Worm (Caenorhabditis elegans): Measurements from ENCODE around the gene lgc-54.
A peak's percentile ranks its signal among the peaks of the same experiment; 100 is the strongest.

lgc-54 gene

ce11 chrV:6854711-6855110, 8.3 kb upstream of the lgc-54 start, which contains the start of gene gpa-10:
Gene gpa-10, minus strand, starts transcription at chrV:6854811.
- no peak for TF ChIP-seq zag-1 (tag; optimal IDR thresholded peaks at IDR 0.05)
- TF ChIP-seq R02D3.7 (tag; optimal IDR thresholded peaks at IDR 0.05) = no peak
- no peak for TF ChIP-seq sem-4 (tag; optimal IDR thresholded peaks at IDR 0.05)
- no peak for TF ChIP-seq fos-1 (tag; optimal IDR thresholded peaks at IDR 0.05)
- no peak for TF ChIP-seq egl-27 (tag; optimal IDR thresholded peaks at IDR 0.05)
- no peak for TF ChIP-seq nhr-77 (tag; optimal IDR thresholded peaks at IDR 0.05)
- TF ChIP-seq snpc-4 (tag; optimal IDR thresholded peaks at IDR 0.05) = no peak
- TF ChIP-seq sma-9 (GFP tag; optimal IDR thresholded peaks at IDR 0.05) = no peak
- no peak for TF ChIP-seq sma-9 (tag; optimal IDR thresholded peaks at IDR 0.05)
- TF ChIP-seq nhr-12 (tag; optimal IDR thresholded peaks at IDR 0.05) = no peak
- no peak for TF ChIP-seq nhr-129 (tag; optimal IDR thresholded peaks at IDR 0.05)
- TF ChIP-seq gmeb-1 (tag; optimal IDR thresholded peaks at IDR 0.05) = no peak
- no peak for TF ChIP-seq crh-2 (tag; optimal IDR thresholded peaks at IDR 0.05)
- no peak for TF ChIP-seq nhr-21 (tag; optimal IDR thresholded peaks at IDR 0.05)
- no peak for TF ChIP-seq C34F6.9 (tag; optimal IDR thresholded peaks at IDR 0.05)
- TF ChIP-seq ceh-16 (tag; optimal IDR thresholded peaks at IDR 0.05) = no peak
- no peak for TF ChIP-seq ztf-1 (GFP tag; conservative IDR thresholded peaks at IDR 0.05)

ce11 chrV:6842437-6842836, 4.0 kb downstream of the lgc-54 start, which contains the start of gene T15B7.1:
Gene T15B7.1, plus strand, starts transcription at chrV:6842737.
- TF ChIP-seq aly-2 (tag; optimal IDR thresholded peaks at IDR 0.05) = no peak
- no peak for TF ChIP-seq ceh-82 (tag; optimal IDR thresholded peaks at IDR 0.05)
- no peak for TF ChIP-seq ztf-11 (tag; optimal IDR thresholded peaks at IDR 0.05)
- TF ChIP-seq lsy-2 (tag; optimal IDR thresholded peaks at IDR 0.05) = no peak
- no peak for TF ChIP-seq elt-1 (tag; optimal IDR thresholded peaks at IDR 0.05)
- no peak for TF ChIP-seq nhr-129 (tag; optimal IDR thresholded peaks at IDR 0.05)

ce11 chrV:6839008-6839407, 7.4 kb downstream of the lgc-54 start, which contains the start of gene hpo-8:
Gene hpo-8, plus strand, starts transcription at chrV:6839289.
- TF ChIP-seq nhr-6 (tag; optimal IDR thresholded peaks at IDR 0.05) (no peak), dmd-4 (tag; optimal IDR thresholded peaks at IDR 0.05) (no peak), blmp-1 (tag; optimal IDR thresholded peaks at IDR 0.05; ENCODE audit: insufficient read depth) (no peak), mab-5 (tag; optimal IDR thresholded peaks at IDR 0.05) (no peak)

ce11 chrV:6838599-6838998, 7.8 kb downstream of the lgc-54 start, which contains the start of gene T15B7.15:
Gene T15B7.15, minus strand, starts transcription at chrV:6838665.
- TF ChIP-seq sma-9 (GFP tag; optimal IDR thresholded peaks at IDR 0.05) (peak; percentile 8), sma-9 (tag; optimal IDR thresholded peaks at IDR 0.05) (no peak), nhr-25 (tag; optimal IDR thresholded peaks at IDR 0.05) (no peak), elt-1 (tag; optimal IDR thresholded peaks at IDR 0.05) (no peak), gmeb-1 (tag; optimal IDR thresholded peaks at IDR 0.05) (peak; percentile 78), skn-1 (tag; optimal IDR thresholded peaks at IDR 0.05) (no peak), C34F6.9 (tag; optimal IDR thresholded peaks at IDR 0.05) (peak; percentile 50), unc-55 (GFP tag; optimal IDR thresholded peaks at IDR 0.05) (peak; percentile 81), mab-5 (tag; optimal IDR thresholded peaks at IDR 0.05) (no peak), blmp-1 (tag; optimal IDR thresholded peaks at IDR 0.05; ENCODE audit: insufficient read depth) (no peak), R02D3.7 (tag; optimal IDR thresholded peaks at IDR 0.05) (peak; percentile 93)

DNA sequence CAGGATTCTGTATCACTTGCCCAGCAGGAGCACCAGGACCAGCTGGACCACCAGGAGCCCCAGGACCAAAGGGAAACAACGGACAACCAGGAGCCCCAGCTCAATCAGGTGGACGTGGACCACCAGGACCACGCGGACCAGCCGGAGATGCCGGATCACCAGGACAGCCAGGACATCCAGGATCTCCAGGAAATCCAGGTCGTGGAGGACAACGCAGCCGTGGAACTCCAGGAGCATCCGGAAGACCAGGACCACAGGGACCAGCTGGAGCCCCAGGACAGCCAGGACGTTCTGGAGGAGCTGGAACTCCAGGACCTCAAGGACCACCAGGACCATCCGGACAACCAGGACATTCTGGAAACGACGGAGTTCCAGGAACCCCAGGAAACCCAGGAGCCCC, 10.4 kb downstream of the lgc-54 start:
- TF ChIP-seq C34F6.9 (tag; optimal IDR thresholded peaks at IDR 0.05) = no peak
- TF ChIP-seq lin-39 (tag; optimal IDR thresholded peaks at IDR 0.05) = no peak
- no peak for TF ChIP-seq mab-5 (tag; optimal IDR thresholded peaks at IDR 0.05)
- TF ChIP-seq nhr-6 (tag; optimal IDR thresholded peaks at IDR 0.05) = no peak
- no peak for TF ChIP-seq nhr-129 (tag; optimal IDR thresholded peaks at IDR 0.05)
- TF ChIP-seq unc-55 (GFP tag; optimal IDR thresholded peaks at IDR 0.05) = no peak
- TF ChIP-seq elt-3 (tag; optimal IDR thresholded peaks at IDR 0.05) = no peak
- TF ChIP-seq sma-3 (GFP tag; optimal IDR thresholded peaks at IDR 0.05) = no peak
- TF ChIP-seq Y55F3AM.14 (GFP tag; optimal IDR thresholded peaks at IDR 0.05) = no peak
- TF ChIP-seq nhr-23 (tag; optimal IDR thresholded peaks at IDR 0.05) = no peak
- no peak for TF ChIP-seq skn-1 (tag; optimal IDR thresholded peaks at IDR 0.05)
